Fruit fly (Drosophila melanogaster): ENCODE results near the gene CG9372.
A peak's percentile ranks its signal among the peaks of the same experiment; 100 is the strongest.

DNA sequence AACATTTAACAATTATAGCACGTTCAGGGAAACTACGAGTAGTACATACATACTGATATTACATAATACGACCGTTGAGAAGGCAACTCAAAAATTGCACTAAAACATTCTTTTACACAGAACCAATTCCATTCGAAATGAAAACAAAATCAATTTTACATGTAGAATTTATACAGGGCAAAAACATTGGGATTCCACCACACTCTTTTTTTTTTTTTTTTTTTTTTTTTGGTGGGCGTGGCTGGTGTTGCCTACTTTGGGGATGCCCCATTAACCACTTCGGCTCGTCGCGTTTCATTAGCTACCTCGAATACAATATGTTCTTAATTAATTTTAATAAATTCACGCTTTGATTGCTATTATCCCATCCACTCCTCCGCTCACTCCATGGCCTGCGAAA is 44.6 kb downstream of the CG9372 start:
- TF ChIP-seq CTCF (optimal IDR thresholded peaks at IDR 0.05) (peak in 1 of 2 experiments; percentile 52), CG8478 (optimal IDR thresholded peaks at IDR 0.05) (no peak)

Data from S2 (cell line).